Fruit fly (Drosophila melanogaster): ENCODE results near the gene CG42564.
A peak's percentile ranks its signal among the peaks of the same experiment; 100 is the strongest.

The CG42564 gene

dm6 chr3R:6414439-6415344 is 40.4 kb downstream of the CG42564 start (continued):
- peak; percentile 62 for TF ChIP-seq CG31441 (GFP tag; IDR thresholded peaks at IDR 0.05)
- peak; percentile 53 for TF ChIP-seq nau (GFP tag; optimal IDR thresholded peaks at IDR 0.05)
- no peak for TF ChIP-seq gfzf (GFP tag; optimal IDR thresholded peaks at IDR 0.05)
- no peak for TF ChIP-seq slp2 (GFP tag; optimal IDR thresholded peaks at IDR 0.05)
- TF ChIP-seq ac (GFP tag; optimal IDR thresholded peaks at IDR 0.05): no peak
- TF ChIP-seq abd-A (tag; optimal IDR thresholded peaks at IDR 0.05): peak; percentile 100
- TF ChIP-seq dmrt99B (tag; optimal IDR thresholded peaks at IDR 0.05): peak; percentile 63
- TF ChIP-seq unpg (GFP tag; optimal IDR thresholded peaks at IDR 0.05): peak; percentile 56
- TF ChIP-seq CG16779 (GFP tag; IDR thresholded peaks at IDR 0.05): no peak
- TF ChIP-seq stc (GFP tag; IDR thresholded peaks at IDR 0.05): no peak
- TF ChIP-seq twi (tag; optimal IDR thresholded peaks at IDR 0.05): no peak
- TF ChIP-seq Hmx (GFP tag; optimal IDR thresholded peaks at IDR 0.05): no peak
- TF ChIP-seq zen2 (GFP tag; IDR thresholded peaks at IDR 0.05; ENCODE audit: partially characterized antibody): no peak
- no peak for TF ChIP-seq CG13624 (GFP tag; optimal IDR thresholded peaks at IDR 0.05)
- no peak for TF ChIP-seq CG34224 (GFP tag; IDR thresholded peaks at IDR 0.05; ENCODE audit: partially characterized antibody)
- peak; percentile 76 for TF ChIP-seq ci (GFP tag; IDR thresholded peaks at IDR 0.05)
- TF ChIP-seq CG9437 (GFP tag; optimal IDR thresholded peaks at IDR 0.05): peak; percentile 44
- TF ChIP-seq CG11456 (GFP tag; IDR thresholded peaks at IDR 0.05): no peak
- no peak for TF ChIP-seq cato (GFP tag; optimal IDR thresholded peaks at IDR 0.05; ENCODE audit: borderline replicate concordance)
- TF ChIP-seq Chrac-16 (GFP tag; optimal IDR thresholded peaks at IDR 0.05): no peak
- TF ChIP-seq kni (GFP tag; optimal IDR thresholded peaks at IDR 0.05): no peak
- no peak for TF ChIP-seq Dref (GFP tag; IDR thresholded peaks at IDR 0.05)
- peak; percentile 21 for TF ChIP-seq bcd (GFP tag; optimal IDR thresholded peaks at IDR 0.05)
- TF ChIP-seq CG10209 (GFP tag; optimal IDR thresholded peaks at IDR 0.05): peak; percentile 25
- peak; percentile 20 for TF ChIP-seq B-H2 (GFP tag; optimal IDR thresholded peaks at IDR 0.05)
- no peak for TF ChIP-seq en (GFP tag; optimal IDR thresholded peaks at IDR 0.05)
- TF ChIP-seq CG31388 (GFP tag; optimal IDR thresholded peaks at IDR 0.05): no peak
- TF ChIP-seq CG11695 (GFP tag; IDR thresholded peaks at IDR 0.05): 0 out of 3 replicates have a peak, but pooled peaks have one; percentile 40
- peak in 1 of 2 experiments; percentile 90 for TF ChIP-seq Hr78 (GFP tag; optimal IDR thresholded peaks at IDR 0.05)
- TF ChIP-seq CG33213 (GFP tag; optimal IDR thresholded peaks at IDR 0.05): no peak
- TF ChIP-seq peb (GFP tag; IDR thresholded peaks at IDR 0.05): no peak
- TF ChIP-seq Hr39 (optimal IDR thresholded peaks at IDR 0.05): peak; percentile 46
- no peak for TF ChIP-seq odd (GFP tag; optimal IDR thresholded peaks at IDR 0.05)
- TF ChIP-seq ranshi (GFP tag; IDR thresholded peaks at IDR 0.05): 0 out of 2 replicates have a peak, but pooled peaks have one; percentile 5
- TF ChIP-seq phol (tag; optimal IDR thresholded peaks at IDR 0.05): peak; percentile 56
- peak; percentile 44; the same call in 1 of the 3 replicates for TF ChIP-seq sr (GFP tag; IDR thresholded peaks at IDR 0.05)
- no peak for TF ChIP-seq fd64A (GFP tag; optimal IDR thresholded peaks at IDR 0.05)
- TF ChIP-seq CTCF (GFP tag; optimal IDR thresholded peaks at IDR 0.05): no peak
- no peak for TF ChIP-seq pan (optimal IDR thresholded peaks at IDR 0.05)
- peak in 1 of 2 experiments; percentile 36 for TF ChIP-seq pan (GFP tag; optimal IDR thresholded peaks at IDR 0.05 in 1 of 2, IDR thresholded peaks at IDR 0.05 in 1 of 2)
- TF ChIP-seq chinmo (GFP tag; IDR thresholded peaks at IDR 0.05; ENCODE audit: partially characterized antibody): peak; percentile 89; the same call in 3 of the 4 replicates
- peak; percentile 41 for TF ChIP-seq Blimp-1 (GFP tag; optimal IDR thresholded peaks at IDR 0.05)
- peak; percentile 39 for TF ChIP-seq CG4424 (GFP tag; optimal IDR thresholded peaks at IDR 0.05)
- TF ChIP-seq CG4820 (GFP tag; optimal IDR thresholded peaks at IDR 0.05): no peak
- TF ChIP-seq bigmax (GFP tag; optimal IDR thresholded peaks at IDR 0.05): no peak
- no peak for TF ChIP-seq CG10654 (GFP tag; optimal IDR thresholded peaks at IDR 0.05)
- TF ChIP-seq CoRest (tag; optimal IDR thresholded peaks at IDR 0.05): peak; percentile 47
- no peak for TF ChIP-seq stwl (tag; optimal IDR thresholded peaks at IDR 0.05)
- TF ChIP-seq Hr51 (GFP tag; optimal IDR thresholded peaks at IDR 0.05): peak in 1 of 2 experiments; percentile 62

Data from whole organism, embryonic.